Fruit fly (Drosophila melanogaster) whole organism, larva: ENCODE results near the gene RhoGAP71E.

Experiments
- noc ChIP-seq: fragments of 200-800 bp; sonication (Bioruptor generic); optimal IDR thresholded peaks from 3 replicates; lab custom pipeline; 2019; ENCODE audit warnings: missing biosample characterization, mild to moderate bottlenecking, missing genetic modification characterization, moderate library complexity

Gene RhoGAP71E

dm6 chr3L:15597945-15598344 lies 9.3 kb downstream of the RhoGAP71E start:
- TF ChIP-seq noc (tag; lab: Kevin White, UChicago), result peak; percentile 22

DNA sequence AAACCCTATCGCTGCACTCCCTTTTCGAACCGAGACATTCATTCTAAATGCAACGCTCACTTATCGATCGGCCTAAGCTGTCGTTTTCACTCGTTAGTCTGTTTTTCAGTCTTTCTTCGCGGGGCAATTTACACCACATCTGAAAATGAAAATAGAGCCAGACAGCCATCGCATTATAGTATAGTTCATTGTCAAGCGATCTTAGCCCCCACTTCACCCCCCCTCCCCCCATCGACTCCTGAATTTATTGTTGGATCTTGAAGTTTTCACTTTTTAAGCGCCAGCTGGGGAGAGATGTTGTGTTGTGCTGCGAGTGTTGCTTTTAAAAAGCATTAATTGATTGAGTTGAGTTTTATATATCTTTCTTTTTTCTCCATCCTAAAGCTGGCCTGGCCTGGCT lies 10.5 kb downstream of the RhoGAP71E start:
- TF ChIP-seq noc (tag; lab: Kevin White, UChicago), result no peak

DNA sequence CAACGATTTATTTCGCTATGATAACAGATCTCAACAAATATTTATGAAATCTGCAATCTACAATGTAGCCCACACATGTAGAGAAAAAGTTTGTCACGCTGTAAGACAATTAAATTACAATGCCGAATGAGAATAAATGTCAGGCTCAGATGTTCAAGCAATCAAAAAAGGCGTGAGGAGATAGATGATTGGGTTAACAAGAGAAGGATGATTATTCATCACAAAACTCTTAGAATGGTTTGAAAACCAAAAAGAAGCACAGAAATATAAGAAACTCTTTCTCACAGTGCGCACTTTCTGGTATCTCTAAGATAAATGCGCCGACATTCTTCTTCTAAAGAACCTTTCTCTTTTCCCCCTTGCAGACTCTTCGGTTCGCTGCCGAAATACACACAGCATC lies 11.4 kb downstream of the RhoGAP71E start:
- TF ChIP-seq noc (tag; lab: Kevin White, UChicago), result no peak

DNA sequence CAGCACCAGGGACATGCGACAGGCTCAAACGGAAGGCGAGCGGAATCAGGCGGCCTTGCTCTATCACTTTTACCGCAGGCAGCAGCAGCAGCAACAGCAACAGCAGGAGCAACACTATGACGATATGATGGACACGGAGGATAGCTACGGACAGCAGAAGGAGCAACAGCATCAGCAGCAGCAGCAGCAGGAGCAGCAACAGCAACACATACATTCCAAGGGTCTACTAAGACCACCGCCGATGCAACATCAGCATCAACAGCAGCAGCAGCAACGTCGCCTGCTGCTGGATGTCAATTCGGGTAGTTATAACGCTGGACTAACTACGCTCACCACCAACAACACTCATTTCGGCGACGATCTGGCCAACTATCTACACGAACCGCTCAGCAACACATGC lies 16.3 kb downstream of the RhoGAP71E start:
- TF ChIP-seq noc (tag; lab: Kevin White, UChicago), result no peak

- no peak for TF ChIP-seq noc (tag; lab: Kevin White, UChicago)
These were observed 21.4 kb downstream of the RhoGAP71E start, which contains the start of gene CG7650 for dm6 chr3L:15610109-15610508. TSS of gene CG7650 (minus strand) at chr3L:15610386.

DNA sequence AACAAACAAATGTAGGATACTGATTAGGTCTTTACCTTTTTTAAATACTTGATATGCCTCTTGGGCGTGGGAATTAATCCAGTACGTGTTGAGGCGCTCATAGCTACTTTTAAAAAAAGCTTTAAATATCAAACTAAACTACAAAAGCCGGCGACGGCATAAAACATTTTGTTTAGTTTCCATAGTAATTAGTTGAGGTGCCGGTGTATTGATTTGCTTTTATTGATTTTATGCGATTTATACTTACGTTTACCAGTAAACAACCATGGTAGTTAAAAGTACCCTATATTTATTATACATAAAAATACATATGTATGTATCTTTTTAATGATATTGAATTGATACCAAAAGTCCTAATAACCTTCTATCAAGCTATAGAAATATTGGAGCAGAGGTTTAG lies 24.1 kb downstream of the RhoGAP71E start, which contains the start of gene CG13449:
Gene CG13449, minus strand, starts transcription at position 101 of the 400 bp plus-strand sequence.
- no peak for TF ChIP-seq noc (tag; lab: Kevin White, UChicago)

dm6 chr3L:15616490-15616889 lies 27.8 kb downstream of the RhoGAP71E start:
- no peak for TF ChIP-seq noc (tag; lab: Kevin White, UChicago)

DNA sequence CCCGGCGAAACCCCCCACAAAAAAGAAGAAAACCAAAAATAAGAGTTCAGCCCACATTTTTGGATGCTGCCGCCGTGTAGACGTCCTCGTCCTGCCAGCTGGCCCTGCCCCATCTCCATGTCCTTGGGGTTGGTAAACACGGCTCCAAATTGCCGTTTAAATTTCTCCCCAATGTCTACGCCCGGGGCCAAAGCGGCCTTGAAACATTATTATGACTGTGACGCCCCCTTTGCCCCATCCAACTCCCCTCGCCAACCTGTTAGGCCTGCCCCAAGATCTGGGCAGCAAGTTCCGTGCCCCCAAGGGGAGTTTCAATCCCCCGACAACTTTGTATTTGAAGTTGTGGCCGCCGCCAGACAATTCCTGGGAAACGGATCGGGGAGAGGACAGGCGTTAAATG lies 28.2 kb downstream of the RhoGAP71E start:
- no peak for TF ChIP-seq noc (tag; lab: Kevin White, UChicago)

- TF ChIP-seq noc (tag; lab: Kevin White, UChicago), result peak; percentile 60
These were observed 31.1 kb downstream of the RhoGAP71E start, which contains the start of gene Phs for dm6 chr3L:15619626-15620247. TSS of gene Phs (plus strand) at chr3L:15619901.

- no peak for TF ChIP-seq noc (tag; lab: Kevin White, UChicago)
These were observed 35.4 kb downstream of the RhoGAP71E start for dm6 chr3L:15624097-15624496.

DNA sequence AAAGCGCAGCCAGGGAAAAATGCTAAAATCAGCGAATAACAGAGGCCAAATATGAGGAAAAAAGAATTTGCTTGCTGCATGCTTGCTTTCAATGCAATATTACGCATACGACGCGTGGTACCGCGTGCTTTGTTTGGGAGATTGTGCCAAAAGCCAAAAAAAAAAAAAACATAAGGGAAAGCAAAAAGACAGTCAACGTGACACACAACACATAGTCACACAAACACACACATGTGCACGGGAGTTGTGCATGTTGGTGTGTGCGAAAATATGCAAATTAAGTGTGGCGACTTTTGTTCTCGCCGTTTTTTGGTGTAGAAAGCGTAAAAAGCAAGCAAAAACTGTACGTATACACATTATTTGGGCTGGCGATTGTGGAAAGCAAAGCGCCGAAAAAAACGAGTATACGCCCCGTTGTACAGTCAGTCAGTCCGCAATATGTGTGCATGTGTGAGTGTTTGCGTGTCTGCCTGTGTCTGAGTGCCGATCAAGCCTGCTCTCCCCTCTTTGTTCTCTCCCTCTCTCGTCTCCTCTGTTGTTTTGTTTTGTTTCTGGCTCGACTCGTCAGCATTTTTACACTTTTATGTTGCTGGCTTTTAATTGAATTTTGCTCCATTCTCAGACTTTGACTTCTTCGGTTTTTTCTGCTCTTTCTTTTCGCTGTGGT lies 36.4 kb downstream of the RhoGAP71E start:
- no peak for TF ChIP-seq noc (tag; lab: Kevin White, UChicago)

DNA sequence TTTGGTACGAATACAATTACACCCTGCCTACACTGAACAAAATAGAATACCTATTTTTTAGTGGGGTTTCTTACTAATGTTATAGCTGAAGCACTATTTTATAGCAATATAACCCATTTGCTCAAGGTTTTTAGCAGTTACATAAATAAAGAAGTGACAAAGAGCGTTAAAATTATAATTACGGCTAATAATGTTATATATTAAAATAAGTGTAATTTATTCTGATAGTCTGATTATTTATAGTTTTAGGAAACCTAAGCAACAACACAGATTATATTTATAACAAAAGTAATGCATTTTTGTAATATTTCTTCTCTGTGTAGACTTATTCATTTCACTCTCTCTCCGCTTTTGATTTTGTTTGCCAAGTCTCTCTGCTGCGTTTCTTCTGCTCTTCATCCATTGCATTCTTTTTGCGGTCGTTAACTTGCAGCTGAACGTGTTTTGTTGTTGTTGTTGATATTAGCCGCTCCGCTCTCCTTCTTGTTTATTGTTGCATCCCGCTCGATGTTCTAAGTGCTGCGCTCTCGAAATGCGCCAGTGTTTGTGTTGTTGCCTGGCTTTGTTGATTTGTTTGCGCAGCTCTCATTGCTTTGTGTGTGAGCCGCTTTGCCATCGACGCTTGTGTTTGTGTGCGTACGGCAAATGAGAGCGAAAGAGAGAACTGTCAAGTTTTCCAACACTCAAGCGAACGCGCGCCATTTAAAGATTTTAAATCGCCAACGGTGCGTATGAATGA lies 37.2 kb downstream of the RhoGAP71E start:
- peak; percentile 93 for TF ChIP-seq noc (tag; lab: Kevin White, UChicago)

dm6 chr3L:15627295-15627694 lies 38.6 kb downstream of the RhoGAP71E start:
- TF ChIP-seq noc (tag; lab: Kevin White, UChicago), result no peak

DNA sequence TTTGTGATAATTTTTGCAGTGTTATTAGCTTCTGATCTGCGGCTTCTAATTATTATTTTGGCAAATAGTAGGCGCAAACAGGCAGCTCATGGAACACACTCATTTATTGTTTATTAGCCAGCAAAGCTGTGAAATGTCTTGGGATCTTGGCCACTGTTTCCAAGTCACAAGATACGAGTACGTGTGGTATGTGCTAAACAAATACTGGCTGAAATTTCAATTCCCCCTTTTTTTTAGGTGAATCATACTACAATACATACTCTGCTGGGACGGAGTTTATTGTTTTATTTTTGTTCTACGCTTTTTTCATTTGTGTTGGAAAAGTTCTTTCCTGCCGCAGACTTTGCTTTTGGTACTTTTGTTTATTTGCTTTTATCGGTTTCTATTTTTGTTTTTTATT lies 42.4 kb downstream of the RhoGAP71E start:
- TF ChIP-seq noc (tag; lab: Kevin White, UChicago), result no peak

dm6 chr3L:15632653-15633052 lies 44.0 kb downstream of the RhoGAP71E start:
- TF ChIP-seq noc (tag; lab: Kevin White, UChicago), result no peak

dm6 chr3L:15634368-15635075 lies 45.9 kb downstream of the RhoGAP71E start:
- peak; percentile 13 for TF ChIP-seq noc (tag; lab: Kevin White, UChicago)
